Worm (Caenorhabditis elegans) whole organism, L3 larva: Measurements from ENCODE around the gene ncr-2.

Experiments
- ZK546.5 ChIP-seq: sonication (generic microtip); optimal IDR thresholded peaks from 2 replicates; lab custom pipeline; 2017; ENCODE audit warnings: missing biosample characterization, missing genetic modification characterization
- aly-2 ChIP-seq: fragments of 150-350 bp; optimal IDR thresholded peaks from 2 replicates; lab custom pipeline; 2014; ENCODE audit warnings: missing biosample characterization, missing genetic modification characterization
- pha-4 ChIP-seq: fragments of 150-350 bp; optimal IDR thresholded peaks from 2 replicates; lab custom pipeline; 2014; ENCODE audit warnings: missing biosample characterization, missing genetic modification reagents, missing genetic modification characterization

- TF ChIP-seq aly-2 (tag; lab: Kevin White, UChicago): no peak
- no peak for TF ChIP-seq ZK546.5 (tag; lab: Kevin White, UChicago)
- no peak for TF ChIP-seq pha-4
These were observed 17.9 kb upstream of the ncr-2 start for ce11 chrIII:8240247-8240646.
